Fruit fly (Drosophila melanogaster): Measurements from ENCODE around the gene CG15535.

Gene CG15535

dm6 chr3R:30427805-30428359, 4.2 kb upstream of the CG15535 start, which contains the start of gene CG2218 (continued):
- no peak for TF ChIP-seq Dfd (GFP tag; optimal IDR thresholded peaks at IDR 0.05)
- no peak for TF ChIP-seq CG6689 (GFP tag; IDR thresholded peaks at IDR 0.05)
- no peak for TF ChIP-seq toy (GFP tag; IDR thresholded peaks at IDR 0.05)
- TF ChIP-seq CG15479 (GFP tag; optimal IDR thresholded peaks at IDR 0.05): no peak
- no peak for TF ChIP-seq maf-S (GFP tag; optimal IDR thresholded peaks at IDR 0.05)

- no peak for TF ChIP-seq CG7372 (GFP tag; IDR thresholded peaks at IDR 0.05)
- no peak for TF ChIP-seq Mrtf (GFP tag; IDR thresholded peaks at IDR 0.05)
- no peak for TF ChIP-seq CG16815 (GFP tag; optimal IDR thresholded peaks at IDR 0.05)
- no peak for TF ChIP-seq danr (GFP tag; IDR thresholded peaks at IDR 0.05)
- no peak for TF ChIP-seq chn (GFP tag; optimal IDR thresholded peaks at IDR 0.05)
- no peak for TF ChIP-seq eyg (GFP tag; optimal IDR thresholded peaks at IDR 0.05)
- TF ChIP-seq CG4282 (GFP tag; optimal IDR thresholded peaks at IDR 0.05): no peak
- no peak for TF ChIP-seq fru (optimal IDR thresholded peaks at IDR 0.05)
- no peak for TF ChIP-seq Ravus (GFP tag; IDR thresholded peaks at IDR 0.05)
- no peak for TF ChIP-seq Scr (GFP tag; IDR thresholded peaks at IDR 0.05; ENCODE audit: partially characterized antibody)
- no peak for TF ChIP-seq CG8765 (GFP tag; IDR thresholded peaks at IDR 0.05)
- no peak for TF ChIP-seq pita (GFP tag; optimal IDR thresholded peaks at IDR 0.05)
- TF ChIP-seq CG7271 (tag; optimal IDR thresholded peaks at IDR 0.05): no peak
- TF ChIP-seq ftz-f1 (GFP tag; optimal IDR thresholded peaks at IDR 0.05): no peak
- TF ChIP-seq C15 (GFP tag; IDR thresholded peaks at IDR 0.05): no peak
- no peak for TF ChIP-seq caup (GFP tag; optimal IDR thresholded peaks at IDR 0.05; ENCODE audit: severe bottlenecking)
- TF ChIP-seq ac (GFP tag; optimal IDR thresholded peaks at IDR 0.05): no peak
- TF ChIP-seq ase (GFP tag; IDR thresholded peaks at IDR 0.05): no peak
- no peak for TF ChIP-seq Fer2 (tag; optimal IDR thresholded peaks at IDR 0.05)
Observed at dm6 chr3R:30426626-30427025, 2.9 kb upstream of the CG15535 start.

- TF ChIP-seq CG8388 (GFP tag; optimal IDR thresholded peaks at IDR 0.05) (peak; percentile 19), sc (optimal IDR thresholded peaks at IDR 0.05) (no peak), sc (GFP tag; optimal IDR thresholded peaks at IDR 0.05) (no peak), bab2 (GFP tag; optimal IDR thresholded peaks at IDR 0.05) (no peak), CG1233 (GFP tag; optimal IDR thresholded peaks at IDR 0.05) (no peak), exex (tag; optimal IDR thresholded peaks at IDR 0.05) (peak; percentile 10), CG14860 (GFP tag; IDR thresholded peaks at IDR 0.05; ENCODE audit: partially characterized antibody) (no peak), CG7271 (tag; optimal IDR thresholded peaks at IDR 0.05) (no peak), ttk (GFP tag; IDR thresholded peaks at IDR 0.05) (no peak), CG11093 (GFP tag; IDR thresholded peaks at IDR 0.05) (no peak), Side (GFP tag; optimal IDR thresholded peaks at IDR 0.05) (no peak), toy (GFP tag; IDR thresholded peaks at IDR 0.05) (no peak), CG11504 (tag; optimal IDR thresholded peaks at IDR 0.05) (no peak), Atf-2 (GFP tag; optimal IDR thresholded peaks at IDR 0.05) (no peak), hb (GFP tag; IDR thresholded peaks at IDR 0.05; ENCODE audit: partially characterized antibody) (no peak), cwo (GFP tag; optimal IDR thresholded peaks at IDR 0.05) (peak; percentile 78), CG10366 (GFP tag; IDR thresholded peaks at IDR 0.05) (no peak), CG9932 (GFP tag; IDR thresholded peaks at IDR 0.05) (no peak), CG12104 (GFP tag; optimal IDR thresholded peaks at IDR 0.05) (no peak), dmrt11E (tag; optimal IDR thresholded peaks at IDR 0.05) (no peak), Hr3 (GFP tag; optimal IDR thresholded peaks at IDR 0.05) (no peak), CG6854 (GFP tag; optimal IDR thresholded peaks at IDR 0.05) (no peak), CG8290 (GFP tag; optimal IDR thresholded peaks at IDR 0.05) (no peak), CG8290 (tag; optimal IDR thresholded peaks at IDR 0.05) (no peak), CG3995 (GFP tag; optimal IDR thresholded peaks at IDR 0.05) (peak; percentile 72), CG11456 (GFP tag; IDR thresholded peaks at IDR 0.05) (no peak), CG6791 (GFP tag; IDR thresholded peaks at IDR 0.05; ENCODE audit: partially characterized antibody) (no peak), CG32532 (GFP tag; IDR thresholded peaks at IDR 0.05) (no peak), dm (GFP tag; optimal IDR thresholded peaks at IDR 0.05) (no peak)
Observed at dm6 chr3R:30425622-30426021, 1.9 kb upstream of the CG15535 start.

Data from whole organism, embryonic.